Worm (Caenorhabditis elegans): Measurements from ENCODE around the gene smcl-1.

The smcl-1 gene

DNA sequence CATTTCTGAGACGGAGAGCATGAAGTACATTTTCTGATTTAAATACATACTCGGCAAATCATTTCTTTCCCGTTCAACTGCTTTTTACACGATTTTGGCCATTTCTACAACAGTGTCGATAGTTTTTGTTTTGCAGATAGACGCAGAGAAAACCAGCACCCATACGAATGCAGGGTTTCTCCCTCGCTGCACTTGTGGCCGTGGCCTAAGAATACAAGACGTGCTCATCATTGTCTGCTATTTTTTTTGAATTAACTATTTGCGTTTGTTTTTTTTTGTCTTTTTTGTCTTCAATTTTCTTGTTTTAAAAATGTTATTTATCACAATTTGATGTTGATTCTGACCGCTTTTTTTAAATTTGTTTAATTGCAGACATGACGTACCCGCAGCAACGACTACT, at the start of gene smcl-1:
smcl-1 (plus strand) TSS at position 373 of the 400 bp plus-strand sequence.
- no peak for TF ChIP-seq tbx-2 (tag; optimal IDR thresholded peaks at IDR 0.05)
- peak; percentile 41 for TF ChIP-seq lin-15B (tag; optimal IDR thresholded peaks at IDR 0.05)
- peak; percentile 8 for TF ChIP-seq nhr-43 (tag; optimal IDR thresholded peaks at IDR 0.05; ENCODE audit: poor library complexity, severe bottlenecking)
- peak; percentile 57 for TF ChIP-seq snpc-4 (tag; optimal IDR thresholded peaks at IDR 0.05)
- no peak for TF ChIP-seq hmg-11 (tag; optimal IDR thresholded peaks at IDR 0.05)
- no peak for TF ChIP-seq ceh-28 (tag; optimal IDR thresholded peaks at IDR 0.05)
- TF ChIP-seq elt-2 (tag; optimal IDR thresholded peaks at IDR 0.05), result peak; percentile 28
- no peak for TF ChIP-seq aly-2 (tag; optimal IDR thresholded peaks at IDR 0.05)
- TF ChIP-seq pha-4 (tag; optimal IDR thresholded peaks at IDR 0.05), result peak; percentile 78
- peak; percentile 31 for TF ChIP-seq nhr-25 (tag; optimal IDR thresholded peaks at IDR 0.05)
- TF ChIP-seq fkh-10 (GFP tag; optimal IDR thresholded peaks at IDR 0.05), result no peak
- TF ChIP-seq egl-27 (tag; optimal IDR thresholded peaks at IDR 0.05), result no peak
- peak; percentile 54 for TF ChIP-seq egl-5 (tag; optimal IDR thresholded peaks at IDR 0.05)

DNA sequence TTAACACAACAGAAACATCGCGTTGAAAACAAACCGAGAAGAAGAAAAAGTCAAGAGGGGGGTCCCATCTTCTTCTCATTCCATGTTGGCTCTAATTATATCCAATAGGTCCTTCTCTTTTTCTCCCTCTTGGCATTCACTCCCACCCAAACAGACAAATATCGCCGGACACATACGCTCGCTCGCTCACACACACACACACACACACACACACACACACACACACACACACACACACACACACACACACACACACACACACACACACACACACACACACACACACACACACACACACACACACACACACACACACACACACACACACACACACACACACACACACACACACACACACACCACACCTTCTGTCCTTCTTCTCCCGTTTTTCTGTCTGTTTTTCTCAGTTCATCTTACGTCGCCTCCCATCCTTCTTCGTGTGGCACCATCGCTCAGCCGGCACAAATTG, 49.5 kb upstream of the smcl-1 start, which contains the start of gene sto-4:
sto-4 (plus strand) TSS at position 360 of the 469 bp plus-strand sequence.
- TF ChIP-seq lin-39 (tag; optimal IDR thresholded peaks at IDR 0.05), result peak; percentile 60
- TF ChIP-seq hmg-11 (tag; optimal IDR thresholded peaks at IDR 0.05), result peak; percentile 47
- TF ChIP-seq snpc-4 (tag; optimal IDR thresholded peaks at IDR 0.05), result peak; percentile 22
- TF ChIP-seq lsy-12 (tag; optimal IDR thresholded peaks at IDR 0.05), result peak; percentile 85
- peak; percentile 39 for TF ChIP-seq tbx-2 (tag; optimal IDR thresholded peaks at IDR 0.05)
- TF ChIP-seq nfya-1 (tag; optimal IDR thresholded peaks at IDR 0.05; ENCODE audit: insufficient read depth), result peak; percentile 33
- peak; percentile 77 for TF ChIP-seq nhr-25 (tag; optimal IDR thresholded peaks at IDR 0.05)
- peak; percentile 5 for TF ChIP-seq elt-1 (tag; optimal IDR thresholded peaks at IDR 0.05)
- TF ChIP-seq nhr-43 (tag; optimal IDR thresholded peaks at IDR 0.05; ENCODE audit: poor library complexity, severe bottlenecking), result peak; percentile 50
- peak; percentile 7 for TF ChIP-seq R02D3.7 (tag; optimal IDR thresholded peaks at IDR 0.05)

DNA sequence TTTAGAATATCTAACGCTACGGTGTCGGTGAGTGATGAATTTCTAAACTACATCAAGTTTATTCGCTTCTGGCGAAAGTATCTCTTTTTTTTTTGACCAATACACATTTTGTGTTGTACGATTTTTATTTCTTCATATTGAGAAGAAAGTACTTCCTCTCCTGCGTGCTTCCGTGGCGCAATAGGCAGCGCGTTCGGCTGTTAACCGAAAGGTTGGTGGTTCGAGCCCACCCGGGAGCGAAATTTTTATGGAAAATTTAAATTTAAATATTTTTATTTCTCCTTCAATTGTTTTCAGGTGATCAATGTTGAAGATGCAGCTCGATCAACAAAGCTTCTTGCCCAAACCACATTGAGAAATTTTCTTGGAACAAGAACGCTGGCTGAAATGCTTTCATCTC, 47.7 kb upstream of the smcl-1 start:
- TF ChIP-seq zag-1 (tag; optimal IDR thresholded peaks at IDR 0.05) (no peak), hmg-11 (tag; optimal IDR thresholded peaks at IDR 0.05) (peak; percentile 12), elt-2 (tag; optimal IDR thresholded peaks at IDR 0.05) (peak; percentile 42), nhr-23 (tag; optimal IDR thresholded peaks at IDR 0.05) (peak; percentile 50), nhr-67 (tag; optimal IDR thresholded peaks at IDR 0.05) (no peak), tbx-2 (tag; optimal IDR thresholded peaks at IDR 0.05) (peak; percentile 5), nhr-43 (tag; optimal IDR thresholded peaks at IDR 0.05; ENCODE audit: poor library complexity, severe bottlenecking) (peak; percentile 64)

DNA sequence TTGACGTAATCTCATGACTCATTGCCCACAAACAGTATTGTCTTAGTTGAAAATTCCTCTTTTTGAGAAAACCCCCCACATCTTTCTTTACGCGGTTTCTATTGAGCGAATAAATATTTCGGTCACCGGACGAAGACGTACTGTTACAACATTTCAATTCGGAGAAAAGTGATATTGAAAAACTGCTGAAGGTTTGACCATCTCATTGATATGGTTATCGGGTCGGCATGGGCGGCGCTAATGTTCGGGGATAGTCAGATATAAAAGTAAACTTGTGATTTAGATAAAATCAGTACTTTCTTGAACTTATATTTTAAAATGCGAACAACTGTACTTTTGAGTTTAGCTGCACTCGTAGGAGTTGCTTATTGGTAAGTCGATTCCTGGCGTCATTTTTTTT, 46.1 kb upstream of the smcl-1 start, which contains the start of gene T04F8.8:
T04F8.8 (plus strand) TSS at position 301 of the 400 bp plus-strand sequence.
- TF ChIP-seq nhr-23 (tag; optimal IDR thresholded peaks at IDR 0.05), result peak; percentile 19
- no peak for TF ChIP-seq nhr-237 (tag; optimal IDR thresholded peaks at IDR 0.05)

DNA sequence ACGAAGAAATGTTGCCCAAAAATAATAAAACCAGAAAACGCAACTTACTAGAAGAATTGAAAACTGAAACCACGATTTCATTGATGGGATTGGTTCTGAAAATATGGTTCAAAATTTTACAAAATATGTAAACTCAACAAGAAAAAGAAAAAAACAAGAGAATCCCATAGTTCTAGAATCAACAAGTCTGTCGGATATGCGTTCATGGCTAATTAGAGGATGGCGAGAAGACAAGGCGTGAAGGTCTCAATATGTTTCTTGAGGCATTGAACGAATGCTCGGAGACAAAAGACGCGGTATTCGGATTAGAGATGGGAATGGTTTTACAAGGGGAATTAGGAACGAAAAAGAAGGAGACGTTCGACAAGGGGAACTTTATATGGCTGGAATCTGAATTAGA, 42.5 kb upstream of the smcl-1 start, which contains the start of gene cutl-11:
cutl-11 (minus strand) TSS at position 101 of the 400 bp plus-strand sequence.
- TF ChIP-seq pqm-1 (tag; optimal IDR thresholded peaks at IDR 0.05), result no peak

DNA sequence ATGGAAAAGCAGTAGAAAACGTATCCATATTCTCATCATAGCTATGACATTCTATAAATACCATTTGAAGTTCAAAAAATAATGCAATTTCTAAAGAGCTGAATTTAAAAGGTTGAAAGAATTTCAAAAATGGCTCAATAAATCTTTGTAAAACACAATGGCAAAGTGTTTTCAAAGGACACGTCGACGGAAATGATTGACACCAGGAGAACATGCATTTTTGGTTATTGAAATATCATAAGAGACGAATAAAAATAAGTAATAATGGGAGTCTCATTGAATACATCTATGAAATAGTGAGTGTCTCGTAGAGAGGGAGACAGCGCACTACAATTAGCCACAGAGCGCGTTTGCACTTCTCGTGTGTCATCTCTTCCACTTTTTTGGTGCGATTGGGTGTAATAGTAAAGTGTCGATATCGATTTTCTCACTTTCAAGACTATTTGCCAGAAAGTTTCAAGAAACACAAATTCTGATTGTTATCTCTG, 36.7 kb upstream of the smcl-1 start, which contains the start of gene T04F8.2:
T04F8.2 (minus strand) TSS at position 51 of the 488 bp plus-strand sequence.
- TF ChIP-seq hmg-11 (tag; optimal IDR thresholded peaks at IDR 0.05) (peak; percentile 59), mml-1 (tag; optimal IDR thresholded peaks at IDR 0.05) (no peak), fkh-10 (GFP tag; optimal IDR thresholded peaks at IDR 0.05) (no peak), ceh-16 (tag; optimal IDR thresholded peaks at IDR 0.05) (no peak), pha-4 (tag; optimal IDR thresholded peaks at IDR 0.05) (peak; percentile 86), nhr-23 (tag; optimal IDR thresholded peaks at IDR 0.05) (peak; percentile 56), jun-1 (tag; optimal IDR thresholded peaks at IDR 0.05) (peak; percentile 28), skn-1 (tag; optimal IDR thresholded peaks at IDR 0.05) (peak; percentile 58), ztf-11 (tag; optimal IDR thresholded peaks at IDR 0.05) (no peak), elt-2 (tag; optimal IDR thresholded peaks at IDR 0.05) (peak; percentile 50), ceh-28 (tag; optimal IDR thresholded peaks at IDR 0.05) (peak; percentile 49), nfya-1 (tag; optimal IDR thresholded peaks at IDR 0.05; ENCODE audit: insufficient read depth) (peak; percentile 68), nhr-25 (tag; optimal IDR thresholded peaks at IDR 0.05) (peak; percentile 63), mdl-1 (tag; optimal IDR thresholded peaks at IDR 0.05) (no peak), nhr-67 (tag; optimal IDR thresholded peaks at IDR 0.05) (no peak), lin-39 (tag; optimal IDR thresholded peaks at IDR 0.05) (peak; percentile 69), lsy-12 (tag; optimal IDR thresholded peaks at IDR 0.05) (no peak), egl-27 (tag; optimal IDR thresholded peaks at IDR 0.05) (no peak), fkh-2 (tag; optimal IDR thresholded peaks at IDR 0.05) (no peak), snpc-4 (tag; optimal IDR thresholded peaks at IDR 0.05) (peak; percentile 58), lin-15B (tag; optimal IDR thresholded peaks at IDR 0.05) (peak; percentile 50), daf-12 (tag; optimal IDR thresholded peaks at IDR 0.05) (no peak), nhr-43 (tag; optimal IDR thresholded peaks at IDR 0.05; ENCODE audit: poor library complexity, severe bottlenecking) (peak; percentile 21), nhr-77 (tag; optimal IDR thresholded peaks at IDR 0.05) (no peak), nhr-12 (tag; optimal IDR thresholded peaks at IDR 0.05) (no peak), egl-5 (tag; optimal IDR thresholded peaks at IDR 0.05) (peak; percentile 64), pqm-1 (tag; optimal IDR thresholded peaks at IDR 0.05) (peak; percentile 42), unc-62 (GFP tag; optimal IDR thresholded peaks at IDR 0.05) (no peak), elt-3 (tag; optimal IDR thresholded peaks at IDR 0.05) (no peak)

All from whole organism, L3 larva.